Fruit fly (Drosophila melanogaster) S2 (cell line): ENCODE results near the gene REPTOR-BP.

Experiments
- CG8478 ChIP-seq: fragments of >200 bp; optimal IDR thresholded peaks from 2 replicates; lab custom pipeline; 2018
- CTCF ChIP-seq, 2 experiments: fragments of >200 bp; optimal IDR thresholded peaks; 2 replicates each; lab custom pipeline; 2018

dm6 chr2L:10231092-10231494, 32.8 kb upstream of the REPTOR-BP start:
- TF ChIP-seq CTCF (optimal IDR thresholded peaks at IDR 0.05; lab: Kevin White, UChicago) (no peak), CG8478 (lab: Kevin White, UChicago) (no peak)
